Fruit fly (Drosophila melanogaster) S2 (cell line): ENCODE data around the gene CG32037.

Experiments used
- CG8478 ChIP-seq: fragments of >200 bp; optimal IDR thresholded peaks from 2 replicates; lab custom pipeline; 2018
- CTCF ChIP-seq, 2 experiments: fragments of >200 bp; optimal IDR thresholded peaks; 2 replicates each; lab custom pipeline; 2018

DNA sequence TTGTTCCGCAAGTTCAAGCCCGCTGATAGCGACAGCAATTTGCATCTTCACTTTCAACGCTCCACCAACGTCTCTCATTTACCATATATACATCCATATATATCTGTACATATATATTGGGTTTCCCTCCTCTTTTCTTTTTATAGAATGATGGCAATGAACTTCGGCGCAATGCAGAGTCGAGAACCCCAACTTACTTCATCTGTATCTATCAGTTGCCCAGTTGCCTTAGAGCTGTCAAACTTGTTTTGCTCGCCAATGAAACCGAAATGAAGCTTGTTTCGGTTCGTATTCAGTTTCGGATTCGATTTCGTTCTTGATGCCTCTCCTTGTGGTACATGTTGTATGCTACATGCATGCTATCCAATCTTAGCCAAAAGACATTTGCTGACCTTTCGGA lies 36.8 kb upstream of the CG32037 start, which contains the start of gene Or67a:
- no peak for TF ChIP-seq CG8478 (lab: Kevin White, UChicago)
- no peak for TF ChIP-seq CTCF (optimal IDR thresholded peaks at IDR 0.05; lab: Kevin White, UChicago)
